Fruit fly (Drosophila melanogaster): ENCODE measurements around the gene CG14143.
A peak's percentile ranks its signal among the peaks of the same experiment; 100 is the strongest.

The CG14143 gene

DNA sequence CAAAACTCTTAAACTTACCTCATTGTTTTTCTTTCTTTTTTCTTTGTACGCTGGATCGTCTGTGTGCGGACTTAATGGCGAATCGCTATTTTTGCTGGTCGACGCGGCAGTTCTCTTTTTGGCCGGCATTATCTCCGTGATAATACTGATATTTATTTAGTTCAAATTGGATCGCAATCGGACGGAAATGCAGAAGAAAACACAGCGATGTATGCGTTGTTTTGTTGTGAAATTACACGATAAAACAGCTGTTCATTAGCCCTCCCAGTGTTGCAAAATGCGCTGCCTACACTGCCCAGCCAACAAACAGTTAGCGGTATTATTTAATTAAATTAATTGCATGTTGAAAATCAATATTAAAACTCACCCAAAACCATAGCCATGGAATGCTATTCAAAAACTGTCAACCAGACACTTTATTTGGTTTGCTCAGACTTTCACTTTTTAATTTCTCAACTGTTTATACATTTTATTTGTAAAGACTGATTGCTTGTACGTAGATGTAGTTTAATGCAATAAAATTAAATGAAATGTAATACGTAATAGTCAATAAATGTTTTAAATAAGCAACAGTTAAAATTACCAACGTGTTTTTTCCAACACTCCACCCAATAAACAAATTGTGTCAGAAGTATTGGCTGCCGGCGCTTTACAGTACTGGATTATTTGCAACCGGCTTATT, 36.7 kb upstream of the CG14143 start, which contains the start of the genes Irbp18 and APP-BP1 (continued):
- peak; percentile 54; the same call in 1 of the 2 replicates for TF ChIP-seq toy (GFP tag; IDR thresholded peaks at IDR 0.05)
- TF ChIP-seq tap (tag; optimal IDR thresholded peaks at IDR 0.05) = peak; percentile 84
- TF ChIP-seq CG7786 (GFP tag; optimal IDR thresholded peaks at IDR 0.05) = peak; percentile 94
- TF ChIP-seq Oli (tag; optimal IDR thresholded peaks at IDR 0.05) = peak; percentile 93
- TF ChIP-seq CG43689 (GFP tag; IDR thresholded peaks at IDR 0.05) = peak; percentile 44; the same call in 1 of the 2 replicates
- peak; percentile 46 for TF ChIP-seq BEAF-32 (GFP tag; optimal IDR thresholded peaks at IDR 0.05)
- peak; percentile 86 for TF ChIP-seq psq (GFP tag; optimal IDR thresholded peaks at IDR 0.05)
- TF ChIP-seq Xbp1 (GFP tag; optimal IDR thresholded peaks at IDR 0.05) = peak; percentile 96
- TF ChIP-seq peb (GFP tag; IDR thresholded peaks at IDR 0.05) = peak; percentile 83
- TF ChIP-seq aop (GFP tag; IDR thresholded peaks at IDR 0.05) = peak; percentile 53; the same call in 1 of the 2 replicates
- TF ChIP-seq dimm (GFP tag; IDR thresholded peaks at IDR 0.05) = peak; percentile 59; the same call in 1 of the 2 replicates
- peak; percentile 94 for TF ChIP-seq CG9609 (GFP tag; optimal IDR thresholded peaks at IDR 0.05)
- TF ChIP-seq CG10366 (GFP tag; IDR thresholded peaks at IDR 0.05) = peak; percentile 84
- TF ChIP-seq Hr39 (optimal IDR thresholded peaks at IDR 0.05) = no peak
- TF ChIP-seq repo (GFP tag; optimal IDR thresholded peaks at IDR 0.05) = peak; percentile 86
- TF ChIP-seq CG12104 (GFP tag; optimal IDR thresholded peaks at IDR 0.05) = peak; percentile 95
- TF ChIP-seq luna (GFP tag; optimal IDR thresholded peaks at IDR 0.05) = peak; percentile 91
- no peak; the same call in 1 of the 2 replicates for TF ChIP-seq ro (GFP tag; IDR thresholded peaks at IDR 0.05)
- no peak for TF ChIP-seq prd (optimal IDR thresholded peaks at IDR 0.05)
- peak; percentile 89 for TF ChIP-seq prd (GFP tag; IDR thresholded peaks at IDR 0.05)
- TF ChIP-seq ERR (GFP tag; optimal IDR thresholded peaks at IDR 0.05) = peak; percentile 88
- TF ChIP-seq dati (GFP tag; IDR thresholded peaks at IDR 0.05) = no peak
- peak; percentile 85 for TF ChIP-seq odd (GFP tag; optimal IDR thresholded peaks at IDR 0.05)
- TF ChIP-seq CG13894 (tag; optimal IDR thresholded peaks at IDR 0.05) = peak; percentile 86
- peak; percentile 83 for TF ChIP-seq CG6813 (GFP tag; optimal IDR thresholded peaks at IDR 0.05)
- TF ChIP-seq CG6683 (GFP tag; optimal IDR thresholded peaks at IDR 0.05) = peak; percentile 88
- TF ChIP-seq CG14014 (GFP tag; IDR thresholded peaks at IDR 0.05) = peak; percentile 83
- TF ChIP-seq ato (GFP tag; IDR thresholded peaks at IDR 0.05; ENCODE audit: partially characterized antibody) = no peak
- peak; percentile 96 for TF ChIP-seq HLH54F (GFP tag; optimal IDR thresholded peaks at IDR 0.05)
- TF ChIP-seq CG16863 (GFP tag; optimal IDR thresholded peaks at IDR 0.05) = peak; percentile 94
- TF ChIP-seq gem (tag; optimal IDR thresholded peaks at IDR 0.05) = peak; percentile 96
- TF ChIP-seq Abd-B (GFP tag; optimal IDR thresholded peaks at IDR 0.05) = peak; percentile 94
- TF ChIP-seq CG11504 (tag; optimal IDR thresholded peaks at IDR 0.05) = peak; percentile 92
- peak; percentile 72 for TF ChIP-seq gsb (GFP tag; IDR thresholded peaks at IDR 0.05)
- peak; percentile 94 for TF ChIP-seq Fer1 (GFP tag; optimal IDR thresholded peaks at IDR 0.05)
- peak; percentile 87 for TF ChIP-seq nerfin-1 (tag; optimal IDR thresholded peaks at IDR 0.05)
- peak; percentile 59; the same call in 1 of the 3 replicates for TF ChIP-seq CG11560 (tag; IDR thresholded peaks at IDR 0.05)
- peak; percentile 89 for TF ChIP-seq vvl (GFP tag; IDR thresholded peaks at IDR 0.05)
- peak; percentile 72 for TF ChIP-seq exex (tag; optimal IDR thresholded peaks at IDR 0.05)
- peak; percentile 87 for TF ChIP-seq CG14441 (GFP tag; IDR thresholded peaks at IDR 0.05)
- peak; percentile 78 for TF ChIP-seq CG10274 (GFP tag; optimal IDR thresholded peaks at IDR 0.05)
- TF ChIP-seq Hand (GFP tag; optimal IDR thresholded peaks at IDR 0.05) = peak; percentile 84
- peak; percentile 89 for TF ChIP-seq al (GFP tag; IDR thresholded peaks at IDR 0.05)
- peak; percentile 90 for TF ChIP-seq CG15514 (GFP tag; optimal IDR thresholded peaks at IDR 0.05)
- peak; percentile 76 for TF ChIP-seq H2.0 (GFP tag; IDR thresholded peaks at IDR 0.05)
- TF ChIP-seq CG7987 (GFP tag; optimal IDR thresholded peaks at IDR 0.05) = peak; percentile 85
- no peak for TF ChIP-seq Tbp (GFP tag; optimal IDR thresholded peaks at IDR 0.05)
- TF ChIP-seq Hmr (GFP tag; optimal IDR thresholded peaks at IDR 0.05) = peak; percentile 96
- peak; percentile 63 for TF ChIP-seq CG4707 (GFP tag; optimal IDR thresholded peaks at IDR 0.05)
- peak; percentile 31 for TF ChIP-seq MESR4 (GFP tag; optimal IDR thresholded peaks at IDR 0.05)

Data from whole organism, embryonic.